Fruit fly (Drosophila melanogaster): ENCODE measurements around the gene CG9839.

DNA sequence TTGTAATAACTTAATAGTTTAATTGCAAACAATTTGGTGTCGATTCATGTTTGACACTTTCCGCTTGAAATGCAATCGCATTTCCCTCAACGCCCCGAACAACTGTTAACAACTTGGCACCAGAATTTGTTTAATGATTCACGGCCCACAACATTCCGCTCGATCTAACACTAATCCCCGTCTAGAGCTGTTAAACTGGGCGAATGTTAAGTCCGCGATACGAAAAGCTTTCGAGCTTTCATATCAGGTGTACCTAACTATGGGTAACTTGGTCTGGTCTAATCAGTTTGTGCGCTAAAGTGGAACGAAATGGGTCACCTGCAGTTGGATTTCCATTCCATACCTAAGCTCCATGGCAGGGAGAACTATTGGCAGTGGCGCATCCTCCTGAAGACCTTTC, 32.5 kb downstream of the CG9839 start, which contains the start of gene CG34301:
- no peak for TF ChIP-seq pan (optimal IDR thresholded peaks at IDR 0.05)
- no peak for TF ChIP-seq Dll (optimal IDR thresholded peaks at IDR 0.05)
- no peak for TF ChIP-seq CG8478 (optimal IDR thresholded peaks at IDR 0.05)

Measured in whole organism.